Worm (Caenorhabditis elegans): Measurements from ENCODE around the gene F27D9.12.
A peak's percentile ranks its signal among the peaks of the same experiment; 100 is the strongest.

The F27D9.12 gene

DNA sequence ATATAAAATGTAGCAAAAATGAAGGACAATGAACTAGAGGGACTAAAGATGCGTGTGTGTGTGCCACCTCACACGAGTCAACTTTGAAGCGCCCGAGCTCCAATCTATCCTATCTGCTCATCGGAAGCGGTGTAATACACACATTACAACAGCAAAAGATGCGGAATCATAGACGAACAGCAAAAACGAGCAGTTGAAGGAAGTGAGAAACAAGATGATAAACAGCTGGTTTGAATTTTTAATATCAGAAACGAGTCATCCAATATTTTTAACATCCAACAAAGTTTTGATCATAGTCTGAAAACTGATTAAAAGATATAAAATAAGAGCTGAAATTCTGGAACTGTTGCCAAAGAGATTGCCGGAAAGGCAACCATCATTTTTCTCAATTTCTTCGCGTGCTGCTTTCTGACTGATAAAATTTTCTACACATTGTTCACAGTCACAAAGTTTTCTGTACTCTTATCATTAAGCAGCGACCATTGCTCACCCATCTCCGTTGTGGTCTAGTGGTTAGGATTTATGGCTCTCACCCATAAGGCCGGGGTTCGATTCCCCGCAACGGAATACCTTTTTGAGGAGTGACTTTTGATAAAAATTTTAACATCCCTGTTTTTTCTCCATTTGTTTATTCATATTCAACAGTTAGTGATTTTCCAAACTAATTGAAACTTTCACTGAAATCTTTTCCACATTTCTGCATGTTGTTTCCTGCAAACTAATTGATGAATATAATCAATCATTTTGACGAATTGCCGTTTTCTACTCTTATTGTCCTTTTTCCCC lies 24.0 kb upstream of the F27D9.12 start, which contains the start of gene stn-2:
stn-2 (minus strand) TSS at position 75 of the 786 bp plus-strand sequence.
- TF ChIP-seq tbx-2 (tag; optimal IDR thresholded peaks at IDR 0.05) = no peak
- TF ChIP-seq ceh-16 (tag; optimal IDR thresholded peaks at IDR 0.05) = no peak
- TF ChIP-seq nhr-28 (tag; optimal IDR thresholded peaks at IDR 0.05) = no peak
- no peak for TF ChIP-seq ceh-82 (tag; optimal IDR thresholded peaks at IDR 0.05)
- peak; percentile 24 for TF ChIP-seq elt-2 (tag; optimal IDR thresholded peaks at IDR 0.05)
- peak; percentile 16 for TF ChIP-seq nfya-1 (tag; optimal IDR thresholded peaks at IDR 0.05; ENCODE audit: insufficient read depth)
- TF ChIP-seq fkh-2 (tag; optimal IDR thresholded peaks at IDR 0.05) = no peak
- no peak for TF ChIP-seq ceh-9 (tag; optimal IDR thresholded peaks at IDR 0.05)
- TF ChIP-seq hmg-11 (tag; optimal IDR thresholded peaks at IDR 0.05) = no peak
- no peak for TF ChIP-seq elt-3 (tag; optimal IDR thresholded peaks at IDR 0.05)
- TF ChIP-seq mdl-1 (tag; optimal IDR thresholded peaks at IDR 0.05) = no peak
- no peak for TF ChIP-seq pqm-1 (tag; optimal IDR thresholded peaks at IDR 0.05)
- no peak for TF ChIP-seq aly-2 (tag; optimal IDR thresholded peaks at IDR 0.05)
- TF ChIP-seq mml-1 (tag; optimal IDR thresholded peaks at IDR 0.05) = no peak
- TF ChIP-seq nhr-12 (tag; optimal IDR thresholded peaks at IDR 0.05) = no peak
- no peak for TF ChIP-seq eor-1 (tag; optimal IDR thresholded peaks at IDR 0.05)
- TF ChIP-seq nhr-23 (tag; optimal IDR thresholded peaks at IDR 0.05) = no peak
- no peak for TF ChIP-seq lin-15B (tag; optimal IDR thresholded peaks at IDR 0.05)
- TF ChIP-seq nhr-77 (tag; optimal IDR thresholded peaks at IDR 0.05) = no peak
- no peak for TF ChIP-seq nhr-67 (tag; optimal IDR thresholded peaks at IDR 0.05)
- TF ChIP-seq lin-39 (tag; optimal IDR thresholded peaks at IDR 0.05) = peak; percentile 32
- TF ChIP-seq jun-1 (tag; optimal IDR thresholded peaks at IDR 0.05) = no peak
- no peak for TF ChIP-seq nhr-76 (tag; optimal IDR thresholded peaks at IDR 0.05)
- TF ChIP-seq snpc-4 (tag; optimal IDR thresholded peaks at IDR 0.05) = no peak
- TF ChIP-seq ztf-11 (tag; optimal IDR thresholded peaks at IDR 0.05) = no peak
- no peak for TF ChIP-seq ztf-4 (tag; optimal IDR thresholded peaks at IDR 0.05)
- TF ChIP-seq egl-5 (tag; optimal IDR thresholded peaks at IDR 0.05) = no peak
- no peak for TF ChIP-seq skn-1 (tag; optimal IDR thresholded peaks at IDR 0.05)
- no peak for TF ChIP-seq fos-1 (tag; optimal IDR thresholded peaks at IDR 0.05)
- TF ChIP-seq nhr-43 (tag; optimal IDR thresholded peaks at IDR 0.05; ENCODE audit: poor library complexity, severe bottlenecking) = peak; percentile 56
- TF ChIP-seq nhr-237 (tag; optimal IDR thresholded peaks at IDR 0.05) = no peak
- peak; percentile 20 for TF ChIP-seq pha-4 (tag; optimal IDR thresholded peaks at IDR 0.05)
- no peak for TF ChIP-seq egl-27 (tag; optimal IDR thresholded peaks at IDR 0.05)
- TF ChIP-seq unc-39 (tag; optimal IDR thresholded peaks at IDR 0.05) = no peak

DNA sequence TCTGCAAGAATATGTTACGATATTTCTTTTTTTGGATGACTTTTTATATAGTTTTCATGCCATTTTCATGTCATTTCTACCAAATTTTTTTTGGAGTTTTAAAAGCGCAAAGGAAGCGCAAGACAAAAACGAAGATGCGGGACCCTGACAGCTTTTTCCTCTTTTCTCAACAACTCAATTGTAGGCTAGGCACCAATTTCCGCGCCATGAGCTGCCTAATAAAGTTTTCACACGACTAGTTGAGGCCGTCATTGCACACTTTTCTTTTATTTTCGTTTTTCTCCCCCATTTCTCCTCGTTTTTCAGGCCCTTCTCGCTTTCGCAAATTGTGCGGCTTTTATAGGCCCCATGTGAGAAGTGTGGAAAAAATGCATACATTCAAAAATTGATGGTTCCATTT lies 23.1 kb upstream of the F27D9.12 start:
- TF ChIP-seq ZK546.5 (tag; optimal IDR thresholded peaks at IDR 0.05) (no peak), fkh-10 (GFP tag; optimal IDR thresholded peaks at IDR 0.05) (peak; percentile 32)

DNA sequence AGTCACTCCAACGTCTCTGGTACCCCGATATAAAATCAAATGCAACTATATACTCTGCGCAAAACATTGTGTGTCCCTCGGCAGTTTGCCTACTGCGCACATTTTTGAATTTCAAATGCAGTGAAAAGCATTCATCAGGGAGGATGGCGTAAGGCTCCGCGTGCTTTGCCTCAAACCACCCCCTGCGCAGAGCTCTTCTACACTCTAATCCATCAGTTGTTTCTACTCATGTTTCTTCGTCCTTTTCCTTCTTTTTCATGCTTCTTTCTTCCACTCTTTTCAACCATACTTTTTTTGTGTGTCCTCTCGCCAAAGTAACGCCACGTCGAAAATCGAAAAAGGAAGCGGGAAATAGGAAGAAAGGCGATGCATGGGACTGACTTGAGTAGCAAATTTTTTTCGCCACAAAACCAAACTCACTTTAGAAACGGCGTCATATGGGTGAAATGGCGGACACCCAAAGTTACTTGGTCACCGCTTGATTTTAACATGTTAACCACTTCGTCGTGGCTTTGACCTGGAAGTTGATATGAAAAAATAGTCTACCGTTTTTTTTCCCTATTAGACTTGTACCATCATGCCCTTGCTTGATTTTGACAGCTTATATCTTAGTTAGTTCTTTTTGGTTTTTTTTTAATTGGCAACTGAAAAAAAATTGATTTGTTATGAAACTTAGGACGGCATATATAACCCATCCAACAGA lies 21.8 kb upstream of the F27D9.12 start:
- no peak for TF ChIP-seq skn-1 (tag; optimal IDR thresholded peaks at IDR 0.05)
- no peak for TF ChIP-seq ceh-28 (tag; optimal IDR thresholded peaks at IDR 0.05)
- TF ChIP-seq fkh-10 (GFP tag; optimal IDR thresholded peaks at IDR 0.05) = peak; percentile 24
- TF ChIP-seq lin-39 (tag; optimal IDR thresholded peaks at IDR 0.05) = peak; percentile 77
- no peak for TF ChIP-seq nhr-12 (tag; optimal IDR thresholded peaks at IDR 0.05)
- no peak for TF ChIP-seq ztf-4 (tag; optimal IDR thresholded peaks at IDR 0.05)
- TF ChIP-seq nfya-1 (tag; optimal IDR thresholded peaks at IDR 0.05; ENCODE audit: insufficient read depth) = peak; percentile 32
- TF ChIP-seq elt-2 (tag; optimal IDR thresholded peaks at IDR 0.05) = no peak
- no peak for TF ChIP-seq nhr-237 (tag; optimal IDR thresholded peaks at IDR 0.05)
- no peak for TF ChIP-seq mdl-1 (tag; optimal IDR thresholded peaks at IDR 0.05)
- no peak for TF ChIP-seq nhr-43 (tag; optimal IDR thresholded peaks at IDR 0.05; ENCODE audit: poor library complexity, severe bottlenecking)
- no peak for TF ChIP-seq ceh-9 (tag; optimal IDR thresholded peaks at IDR 0.05)
- no peak for TF ChIP-seq daf-12 (tag; optimal IDR thresholded peaks at IDR 0.05)
- TF ChIP-seq snpc-4 (tag; optimal IDR thresholded peaks at IDR 0.05) = peak; percentile 4
- TF ChIP-seq aly-2 (tag; optimal IDR thresholded peaks at IDR 0.05) = no peak
- TF ChIP-seq unc-62 (GFP tag; optimal IDR thresholded peaks at IDR 0.05) = no peak
- peak; percentile 20 for TF ChIP-seq hmg-11 (tag; optimal IDR thresholded peaks at IDR 0.05)
